Fruit fly (Drosophila melanogaster) whole organism, embryonic: ENCODE results near the gene gcm.
A peak's percentile ranks its signal among the peaks of the same experiment; 100 is the strongest.

ENCODE experiments used
- Awh ChIP-seq: fragments of 200-800 bp; sonication (Bioruptor generic); IDR thresholded peaks from 2 replicates; pipeline ENCODE4, ENCODE4 v1.3.6; 2022; ENCODE audit warnings: missing biosample characterization, missing genetic modification characterization
- Bdp1 ChIP-seq: fragments of 200-800 bp; sonication (Bioruptor generic); optimal IDR thresholded peaks from 3 replicates; lab custom pipeline; 2016; ENCODE audit warnings: missing biosample characterization, missing genetic modification characterization
- Bgb ChIP-seq: fragments of 200-800 bp; sonication (Bioruptor generic); IDR thresholded peaks from 2 replicates; pipeline ENCODE4 v1.3.6; 2022; ENCODE audit warnings: missing biosample characterization, missing genetic modification characterization; ENCODE audit not compliant: partially characterized antibody
- Blimp-1 ChIP-seq: fragments of 200-800 bp; sonication (Bioruptor generic); optimal IDR thresholded peaks from 3 replicates; lab custom pipeline; 2018; ENCODE audit warnings: missing biosample characterization, missing genetic modification characterization, mild to moderate bottlenecking, moderate library complexity, missing genetic modification reagents
- CG10543 ChIP-seq: fragments of 200-800 bp; sonication (Bioruptor generic); optimal IDR thresholded peaks from 3 replicates; lab custom pipeline; 2017; ENCODE audit warnings: missing biosample characterization, mild to moderate bottlenecking, missing genetic modification characterization, moderate library complexity
- CG11085 ChIP-seq: fragments of 200-800 bp; sonication (Bioruptor generic); IDR thresholded peaks from 2 replicates; pipeline ENCODE4 v1.3.6; 2022; ENCODE audit warnings: missing biosample characterization, missing genetic modification characterization
- CG16779 ChIP-seq: fragments of 200-800 bp; sonication (Bioruptor generic); IDR thresholded peaks from 2 replicates; pipeline ENCODE4 v1.3.6; 2022; ENCODE audit warnings: missing biosample characterization, missing genetic modification characterization
- CG16813 ChIP-seq: fragments of 200-800 bp; sonication (Bioruptor generic); IDR thresholded peaks from 3 replicates; pipeline ENCODE4 v1.3.6; 2022; ENCODE audit warnings: missing biosample characterization, missing genetic modification characterization; ENCODE audit not compliant: partially characterized antibody
- CG17361 ChIP-seq: fragments of 200-800 bp; sonication (Bioruptor generic); IDR thresholded peaks from 3 replicates; pipeline ENCODE4 v1.3.6; 2022; ENCODE audit warnings: missing biosample characterization, missing genetic modification characterization
- CG17385 ChIP-seq: fragments of 200-800 bp; sonication (Bioruptor generic); optimal IDR thresholded peaks from 3 replicates; lab custom pipeline; 2018; ENCODE audit warnings: missing biosample characterization, mild to moderate bottlenecking, missing genetic modification characterization
- CG2116 ChIP-seq: fragments of 200-800 bp; sonication (Bioruptor generic); optimal IDR thresholded peaks from 3 replicates; lab custom pipeline; 2018; ENCODE audit warnings: missing biosample characterization, mild to moderate bottlenecking, missing genetic modification characterization
- CG34224 ChIP-seq: fragments of 200-800 bp; sonication (Bioruptor generic); IDR thresholded peaks from 3 replicates; pipeline ENCODE4 v1.3.6; 2022; ENCODE audit warnings: missing biosample characterization, missing genetic modification characterization; ENCODE audit not compliant: partially characterized antibody
- CG4404 ChIP-seq: fragments of 200-800 bp; sonication (Bioruptor generic); IDR thresholded peaks from 2 replicates; pipeline ENCODE4 v1.3.6; 2022; ENCODE audit warnings: missing biosample characterization, missing genetic modification characterization
- CG5180 ChIP-seq: fragments of 200-800 bp; sonication (Bioruptor generic); optimal IDR thresholded peaks from 3 replicates; lab custom pipeline; 2017; ENCODE audit warnings: missing biosample characterization, missing genetic modification characterization, mild to moderate bottlenecking, moderate library complexity, missing genetic modification reagents
- CG5953 ChIP-seq: fragments of 200-800 bp; sonication (Bioruptor generic); IDR thresholded peaks from 2 replicates; pipeline ENCODE4 v1.3.6; 2022; ENCODE audit warnings: missing biosample characterization, missing genetic modification characterization
- CG6254 ChIP-seq: fragments of 200-800 bp; sonication (Bioruptor generic); optimal IDR thresholded peaks from 3 replicates; lab custom pipeline; 2017; ENCODE audit warnings: mild to moderate bottlenecking, missing biosample characterization, missing genetic modification reagents, missing genetic modification characterization
- CG6854 ChIP-seq: fragments of 200-800 bp; sonication (Bioruptor generic); optimal IDR thresholded peaks from 3 replicates; lab custom pipeline; 2017; ENCODE audit warnings: missing biosample characterization, mild to moderate bottlenecking, missing genetic modification characterization
- CG7963 ChIP-seq: fragments of 200-800 bp; sonication (Bioruptor generic); IDR thresholded peaks from 3 replicates; pipeline ENCODE4 v1.3.6; 2022; ENCODE audit warnings: missing biosample characterization, missing genetic modification characterization; ENCODE audit not compliant: partially characterized antibody
- CG8478 ChIP-seq: fragments of >200 bp; optimal IDR thresholded peaks from 2 replicates; lab custom pipeline; 2018
- CG9932 ChIP-seq: fragments of 200-800 bp; sonication (Bioruptor generic); IDR thresholded peaks from 2 replicates; pipeline ENCODE4 v1.3.6; 2022; ENCODE audit warnings: missing biosample characterization, missing genetic modification characterization
- CkIIα-i1 ChIP-seq: fragments of 200-800 bp; sonication (Bioruptor generic); IDR thresholded peaks from 2 replicates; pipeline ENCODE4 v1.3.6; 2022; ENCODE audit warnings: missing biosample characterization, missing genetic modification characterization
- Dad ChIP-seq: fragments of 200-800 bp; sonication (Bioruptor generic); optimal IDR thresholded peaks from 3 replicates; lab custom pipeline; 2016; ENCODE audit warnings: missing biosample characterization, missing genetic modification characterization
- Dbx ChIP-seq: fragments of 200-800 bp; sonication (Bioruptor generic); IDR thresholded peaks from 3 replicates; pipeline ENCODE4 v1.3.6; 2022; ENCODE audit warnings: missing biosample characterization, missing genetic modification characterization
- Deaf1 ChIP-seq: fragments of 200-800 bp; optimal IDR thresholded peaks from 3 replicates; lab custom pipeline; 2019; ENCODE audit warnings: missing biosample characterization, mild to moderate bottlenecking, missing genetic modification characterization, moderate library complexity
- Doc3 ChIP-seq: fragments of 200-800 bp; sonication (Bioruptor generic); IDR thresholded peaks from 3 replicates; pipeline ENCODE4 v1.3.6; 2022; ENCODE audit warnings: missing biosample characterization, missing genetic modification characterization; ENCODE audit not compliant: partially characterized antibody
- Lhr ChIP-seq: fragments of 200-800 bp; sonication (Bioruptor generic); optimal IDR thresholded peaks from 3 replicates; lab custom pipeline; 2017; ENCODE audit warnings: mild to moderate bottlenecking, missing biosample characterization, missing genetic modification reagents, missing genetic modification characterization
- MBD-R2 ChIP-seq: fragments of 200-800 bp; sonication (Bioruptor generic); IDR thresholded peaks from 2 replicates; pipeline ENCODE4 v1.3.6; 2022; ENCODE audit warnings: missing biosample characterization, missing genetic modification characterization
- MESR4 ChIP-seq: fragments of 200-800 bp; sonication (Bioruptor generic); optimal IDR thresholded peaks from 2 replicates; lab custom pipeline; 2018; ENCODE audit warnings: missing biosample characterization, mild to moderate bottlenecking, missing genetic modification characterization, moderate library complexity
- Med ChIP-seq: fragments of 200-800 bp; sonication (Bioruptor generic); peaks from one replicate; lab custom pipeline; 2016; ENCODE audit warnings: missing biosample characterization, missing genetic modification characterization, mild to moderate bottlenecking, inconsistent platforms, moderate library complexity
- Scr ChIP-seq: fragments of 200-800 bp; sonication (Bioruptor generic); IDR thresholded peaks from 2 replicates; pipeline ENCODE4 v1.3.6; 2022; ENCODE audit warnings: missing biosample characterization, missing genetic modification characterization; ENCODE audit not compliant: partially characterized antibody
- Sox100B ChIP-seq: fragments of 200-800 bp; sonication (Bioruptor generic); optimal IDR thresholded peaks from 3 replicates; lab custom pipeline; 2018; ENCODE audit warnings: missing biosample characterization, mild to moderate bottlenecking, missing genetic modification characterization
- az2 ChIP-seq: fragments of 200-800 bp; sonication (Bioruptor generic); optimal IDR thresholded peaks from 3 replicates; lab custom pipeline; 2016; ENCODE audit warnings: missing biosample characterization, missing genetic modification characterization
- chinmo ChIP-seq: fragments of 200-800 bp; sonication (Bioruptor generic); IDR thresholded peaks from 4 replicates; pipeline ENCODE4 v1.3.6; 2022; ENCODE audit warnings: missing biosample characterization, missing genetic modification characterization; ENCODE audit not compliant: partially characterized antibody
- chm ChIP-seq: fragments of 200-800 bp; sonication (Bioruptor generic); IDR thresholded peaks from 2 replicates; pipeline ENCODE4 v1.3.6; 2022; ENCODE audit warnings: missing biosample characterization, missing genetic modification characterization
- dpn ChIP-seq, 2 experiments: fragments of 200-800 bp; sonication (Bioruptor generic); optimal IDR thresholded peaks; 3 replicates each; lab custom pipeline; 2016; ENCODE audit warnings: missing biosample characterization in 2 of 2, missing genetic modification characterization in 2 of 2
- gce ChIP-seq: fragments of 200-800 bp; sonication (Bioruptor generic); IDR thresholded peaks from 3 replicates; pipeline ENCODE4 v1.3.6; 2022; ENCODE audit warnings: missing biosample characterization, missing genetic modification characterization
- odd ChIP-seq: fragments of 200-800 bp; sonication (Bioruptor generic); optimal IDR thresholded peaks from 2 replicates; lab custom pipeline; 2017; ENCODE audit warnings: missing biosample characterization, mild to moderate bottlenecking, missing genetic modification characterization
- onecut ChIP-seq: fragments of 200-800 bp; sonication (Bioruptor generic); IDR thresholded peaks from 2 replicates; pipeline ENCODE4 v1.3.6; 2022; ENCODE audit warnings: missing biosample characterization, missing genetic modification characterization
- org-1 ChIP-seq: fragments of 200-800 bp; sonication (Bioruptor generic); optimal IDR thresholded peaks from 2 replicates; lab custom pipeline; 2017; ENCODE audit warnings: missing biosample characterization, missing genetic modification characterization
- tap ChIP-seq: fragments of 200-800 bp; optimal IDR thresholded peaks from 3 replicates; lab custom pipeline; 2019; ENCODE audit warnings: missing biosample characterization, mild to moderate bottlenecking, missing genetic modification characterization, moderate library complexity
- tna ChIP-seq: fragments of 200-800 bp; sonication (Bioruptor generic); IDR thresholded peaks from 2 replicates; pipeline ENCODE4 v1.3.6; 2022; ENCODE audit warnings: missing biosample characterization, missing genetic modification characterization; ENCODE audit not compliant: partially characterized antibody
- tx ChIP-seq: fragments of 200-800 bp; sonication (Bioruptor generic); optimal IDR thresholded peaks from 2 replicates; lab custom pipeline; 2016; ENCODE audit warnings: missing biosample characterization, missing genetic modification characterization
- z ChIP-seq: fragments of 200-800 bp; sonication (Bioruptor generic); IDR thresholded peaks from 3 replicates; pipeline ENCODE4 v1.3.6; 2022; ENCODE audit warnings: missing biosample characterization, missing genetic modification characterization

Gene gcm

dm6 chr2L:9567398-9567856, 14.1 kb downstream of the gcm start (continued):
- TF ChIP-seq Scr (GFP tag; lab: Robert Waterston, UW) (peak; percentile 15; the same call in 1 of the 2 replicates), Blimp-1 (GFP tag; lab: Kevin White, UChicago) (peak; percentile 95), CG10543 (GFP tag; lab: Kevin White, UChicago) (peak; percentile 99), CG16779 (GFP tag; lab: Robert Waterston, UW) (peak; percentile 97), tx (GFP tag; lab: Kevin White, UChicago) (peak; percentile 77), CG7963 (GFP tag; lab: Robert Waterston, UW) (no peak), z (GFP tag; lab: Robert Waterston, UW) (peak; percentile 63; the same call in 1 of the 3 replicates), Dad (peak; percentile 96), org-1 (GFP tag; lab: Kevin White, UChicago) (peak; percentile 98), Sox100B (peak; percentile 98), chm (GFP tag; lab: Robert Waterston, UW) (peak; percentile 99), CG6254 (GFP tag; lab: Kevin White, UChicago) (peak; percentile 96), Awh (GFP tag; lab: Robert Waterston, UW) (peak; percentile 98), Deaf1 (tag; lab: Kevin White, UChicago) (peak; percentile 63), Doc3 (no peak), CkIIα-i1 (GFP tag; lab: Robert Waterston, UW) (peak; percentile 82; the same call in 1 of the 2 replicates), tna (GFP tag; lab: Robert Waterston, UW) (no peak), CG4404 (GFP tag; lab: Robert Waterston, UW) (no peak), dpn (GFP tag; optimal IDR thresholded peaks at IDR 0.05; lab: Kevin White, UChicago) (peak; percentile 93 to 95), tap (tag; lab: Kevin White, UChicago) (peak; percentile 94), MESR4 (GFP tag; lab: Kevin White, UChicago) (peak; percentile 89), CG8478 (no peak), gce (GFP tag; lab: Robert Waterston, UW) (peak; percentile 98), CG17385 (GFP tag; lab: Kevin White, UChicago) (peak; percentile 99), MBD-R2 (GFP tag; lab: Robert Waterston, UW) (peak; percentile 84), Lhr (GFP tag; lab: Kevin White, UChicago) (peak; percentile 97), Dbx (GFP tag; lab: Robert Waterston, UW) (peak; percentile 97), odd (peak; percentile 100), CG17361 (peak; percentile 93), az2 (GFP tag; lab: Kevin White, UChicago) (peak; percentile 95), CG11085 (peak; percentile 91)

- TF ChIP-seq Bdp1 (GFP tag; lab: Kevin White, UChicago): no peak
- no peak for TF ChIP-seq CG2116 (GFP tag; lab: Kevin White, UChicago)
- TF ChIP-seq onecut: peak; percentile 43
- peak; percentile 68 for TF ChIP-seq Med (GFP tag; lab: Kevin White, UChicago)
- 0 out of 3 replicates have a peak, but pooled peaks have one; percentile 25 for TF ChIP-seq CG16813 (GFP tag; lab: Robert Waterston, UW)
- TF ChIP-seq CG9932 (GFP tag; lab: Robert Waterston, UW): 0 out of 2 replicates have a peak, but pooled peaks have one; percentile 9
- TF ChIP-seq CG5953 (GFP tag; lab: Robert Waterston, UW): 0 out of 2 replicates have a peak, but pooled peaks have one; percentile 23
- peak; percentile 3 for TF ChIP-seq CG6854 (GFP tag; lab: Kevin White, UChicago)
- TF ChIP-seq CG5180 (GFP tag; lab: Kevin White, UChicago): no peak
- peak; percentile 72; the same call in 1 of the 4 replicates for TF ChIP-seq chinmo (GFP tag; lab: Robert Waterston, UW)
- no peak for TF ChIP-seq CG34224
- peak; percentile 96 for TF ChIP-seq Deaf1 (tag; lab: Kevin White, UChicago)
- 0 out of 2 replicates have a peak, but pooled peaks have one; percentile 28 for TF ChIP-seq Bgb
- TF ChIP-seq, all 482 proteins: peak for 9
Measured at dm6 chr2L:9566656-9567055, 14.9 kb downstream of the gcm start, which contains the start of gene jp. jp (minus strand) TSS chr2L:9566750.
